Fruit fly (Drosophila melanogaster) whole organism, embryonic: ENCODE measurements around the gene CG18262.

Source experiments
- Abd-B ChIP-seq: fragments of 200-800 bp; sonication (Bioruptor generic); optimal IDR thresholded peaks from 2 replicates; lab custom pipeline; 2018; ENCODE audit warnings: missing biosample characterization, mild to moderate bottlenecking, missing genetic modification characterization, moderate library complexity
- CG10209 ChIP-seq: fragments of 200-800 bp; sonication (Bioruptor generic); optimal IDR thresholded peaks from 3 replicates; lab custom pipeline; 2017; ENCODE audit warnings: missing biosample characterization, mild to moderate bottlenecking, missing genetic modification characterization, missing genetic modification reagents
- CG11398 ChIP-seq: fragments of 200-800 bp; sonication (Bioruptor generic); optimal IDR thresholded peaks from 2 replicates; lab custom pipeline; 2016; ENCODE audit warnings: missing biosample characterization, missing genetic modification characterization
- CG12769 ChIP-seq: fragments of 200-800 bp; sonication (Bioruptor generic); optimal IDR thresholded peaks from 2 replicates; lab custom pipeline; 2019; ENCODE audit warnings: missing biosample characterization, mild to moderate bottlenecking, missing genetic modification characterization, moderate library complexity
- CG12942 ChIP-seq: fragments of 200-800 bp; sonication (Bioruptor generic); optimal IDR thresholded peaks from 3 replicates; lab custom pipeline; 2016; ENCODE audit warnings: missing biosample characterization, missing genetic modification characterization
- CG13775 ChIP-seq: fragments of 200-800 bp; sonication (Bioruptor generic); optimal IDR thresholded peaks from 3 replicates; lab custom pipeline; 2017; ENCODE audit warnings: missing biosample characterization, mild to moderate bottlenecking, missing genetic modification characterization
- CG17612 ChIP-seq: fragments of 200-800 bp; sonication (Bioruptor generic); IDR thresholded peaks from 2 replicates; pipeline ENCODE4 v1.3.6; 2022; ENCODE audit warnings: missing biosample characterization, missing genetic modification characterization
- CG2116 ChIP-seq: fragments of 200-800 bp; sonication (Bioruptor generic); optimal IDR thresholded peaks from 3 replicates; lab custom pipeline; 2018; ENCODE audit warnings: missing biosample characterization, mild to moderate bottlenecking, missing genetic modification characterization
- CG2129 ChIP-seq: fragments of 200-800 bp; sonication (Bioruptor generic); IDR thresholded peaks from 2 replicates; pipeline ENCODE4 v1.3.6; 2022; ENCODE audit warnings: missing biosample characterization, missing genetic modification characterization; ENCODE audit not compliant: partially characterized antibody
- CG31441 ChIP-seq: fragments of 200-800 bp; sonication (Bioruptor generic); IDR thresholded peaks from 2 replicates; pipeline ENCODE4 v1.3.6; 2022; ENCODE audit warnings: missing biosample characterization, missing genetic modification characterization
- CG3163 ChIP-seq: fragments of 200-800 bp; sonication (Bioruptor generic); optimal IDR thresholded peaks from 3 replicates; lab custom pipeline; 2016; ENCODE audit warnings: missing biosample characterization, missing genetic modification characterization
- CG32767 ChIP-seq: fragments of 200-800 bp; sonication (Bioruptor generic); IDR thresholded peaks from 2 replicates; pipeline ENCODE4 v1.3.6; 2022; ENCODE audit warnings: missing biosample characterization, missing genetic modification characterization
- CG3281 ChIP-seq: fragments of 200-800 bp; sonication (Bioruptor generic); optimal IDR thresholded peaks from 3 replicates; lab custom pipeline; 2017; ENCODE audit warnings: missing biosample characterization, mild to moderate bottlenecking, missing genetic modification characterization
- CG34376 ChIP-seq: fragments of 200-800 bp; sonication (Bioruptor generic); optimal IDR thresholded peaks from 2 replicates; lab custom pipeline; 2018; ENCODE audit warnings: missing biosample characterization, mild to moderate bottlenecking, missing genetic modification characterization
- CG3838 ChIP-seq: fragments of 200-800 bp; sonication (Bioruptor generic); optimal IDR thresholded peaks from 3 replicates; lab custom pipeline; 2016; ENCODE audit warnings: missing biosample characterization, missing genetic modification characterization
- CG6175 ChIP-seq: fragments of 200-800 bp; sonication (Bioruptor generic); IDR thresholded peaks from 3 replicates; pipeline ENCODE4 v1.3.6; 2022; ENCODE audit warnings: missing biosample characterization, missing genetic modification characterization
- CG7745 ChIP-seq: fragments of 200-800 bp; sonication (Bioruptor generic); optimal IDR thresholded peaks from 2 replicates; lab custom pipeline; 2018; ENCODE audit warnings: missing biosample characterization, mild to moderate bottlenecking, missing genetic modification characterization, moderate library complexity
- CG7839 ChIP-seq: fragments of 200-800 bp; sonication (Bioruptor generic); optimal IDR thresholded peaks from 3 replicates; lab custom pipeline; 2018; ENCODE audit warnings: missing biosample characterization, mild to moderate bottlenecking, missing genetic modification characterization, moderate library complexity
- CG7987 ChIP-seq: fragments of 200-800 bp; sonication (Bioruptor generic); optimal IDR thresholded peaks from 2 replicates; lab custom pipeline; 2018; ENCODE audit warnings: missing biosample characterization, mild to moderate bottlenecking, missing genetic modification characterization, moderate library complexity
- CG8089 ChIP-seq: fragments of 200-800 bp; sonication (Bioruptor generic); optimal IDR thresholded peaks from 3 replicates; lab custom pipeline; 2016; ENCODE audit warnings: missing biosample characterization, missing genetic modification characterization
- CG8359 ChIP-seq: fragments of 200-800 bp; sonication (Bioruptor generic); optimal IDR thresholded peaks from 2 replicates; lab custom pipeline; 2017; ENCODE audit warnings: missing biosample characterization, mild to moderate bottlenecking, missing genetic modification characterization, borderline replicate concordance
- CG8944 ChIP-seq: fragments of 200-800 bp; sonication (Bioruptor generic); optimal IDR thresholded peaks from 3 replicates; lab custom pipeline; 2016; ENCODE audit warnings: missing biosample characterization, missing genetic modification characterization
- CoRest ChIP-seq: fragments of 200-800 bp; sonication (Bioruptor generic); optimal IDR thresholded peaks from 3 replicates; lab custom pipeline; 2018; ENCODE audit warnings: missing biosample characterization, mild to moderate bottlenecking, missing genetic modification characterization, moderate library complexity
- Fer2 ChIP-seq: fragments of 200-800 bp; sonication (Bioruptor generic); optimal IDR thresholded peaks from 2 replicates; lab custom pipeline; 2018; ENCODE audit warnings: missing biosample characterization, mild to moderate bottlenecking, missing genetic modification characterization, moderate library complexity
- Hand ChIP-seq: fragments of 200-800 bp; sonication (Bioruptor generic); optimal IDR thresholded peaks from 2 replicates; lab custom pipeline; 2017; ENCODE audit warnings: mild to moderate bottlenecking, missing biosample characterization, missing genetic modification reagents, missing genetic modification characterization
- HmgZ ChIP-seq: fragments of 200-800 bp; sonication (Bioruptor generic); optimal IDR thresholded peaks from 2 replicates; lab custom pipeline; 2018; ENCODE audit warnings: missing biosample characterization, mild to moderate bottlenecking, missing genetic modification characterization
- Mrtf ChIP-seq: fragments of 200-800 bp; sonication (Bioruptor generic); IDR thresholded peaks from 3 replicates; pipeline ENCODE4 v1.3.6; 2022; ENCODE audit warnings: missing biosample characterization, missing genetic modification characterization
- NC2β ChIP-seq: fragments of 200-800 bp; sonication (Bioruptor generic); optimal IDR thresholded peaks from 2 replicates; lab custom pipeline; 2016; ENCODE audit warnings: missing biosample characterization, missing genetic modification characterization
- Optix ChIP-seq: fragments of 200-800 bp; sonication (Bioruptor generic); IDR thresholded peaks from 3 replicates; pipeline ENCODE4 v1.3.6; 2022; ENCODE audit warnings: missing biosample characterization, missing genetic modification characterization
- Rx ChIP-seq: fragments of 200-800 bp; sonication (Bioruptor generic); IDR thresholded peaks from 2 replicates; pipeline ENCODE4 v1.3.6; 2022; ENCODE audit warnings: missing biosample characterization, missing genetic modification characterization
- Scr ChIP-seq: fragments of 200-800 bp; sonication (Bioruptor generic); IDR thresholded peaks from 2 replicates; pipeline ENCODE4 v1.3.6; 2022; ENCODE audit warnings: missing biosample characterization, missing genetic modification characterization; ENCODE audit not compliant: partially characterized antibody
- Six4 ChIP-seq: fragments of 200-800 bp; sonication (Bioruptor generic); optimal IDR thresholded peaks from 2 replicates; lab custom pipeline; 2016; ENCODE audit warnings: missing biosample characterization, missing genetic modification characterization
- Trl ChIP-seq, 3 experiments: fragments of >200 bp in 2 of 3; fragments of 200-800 bp in 1 of 3; sonication (Bioruptor generic) in 1 of 3; optimal IDR thresholded peaks; 2 replicates in 1 of 3; 3 replicates in 2 of 3; lab custom pipeline; 2016 to 2017; ENCODE audit warnings: missing biosample characterization in 1 of 3, missing genetic modification characterization in 1 of 3
- Xrp1 ChIP-seq: fragments of 200-800 bp; sonication (Bioruptor generic); IDR thresholded peaks from 2 replicates; pipeline ENCODE4 v1.3.6; 2022; ENCODE audit warnings: missing biosample characterization, missing genetic modification characterization
- ap ChIP-seq: fragments of 200-800 bp; sonication (Bioruptor generic); IDR thresholded peaks from 2 replicates; pipeline ENCODE4 v1.3.6; 2022; ENCODE audit warnings: missing biosample characterization, missing genetic modification characterization
- chif ChIP-seq, 2 experiments: fragments of 200-800 bp; sonication (Bioruptor generic); optimal IDR thresholded peaks; 3 replicates each; lab custom pipeline; 2016; ENCODE audit warnings: missing biosample characterization in 2 of 2, missing genetic modification characterization in 2 of 2
- danr ChIP-seq: fragments of 200-800 bp; sonication (Bioruptor generic); IDR thresholded peaks from 2 replicates; pipeline ENCODE4 v1.3.6; 2022; ENCODE audit warnings: missing biosample characterization, missing genetic modification characterization
- gsb ChIP-seq: fragments of 200-800 bp; sonication (Bioruptor generic); IDR thresholded peaks from 2 replicates; pipeline ENCODE4 v1.3.6; 2022; ENCODE audit warnings: missing biosample characterization, missing genetic modification characterization
- inv ChIP-seq: fragments of 200-800 bp; sonication (Bioruptor generic); IDR thresholded peaks from 2 replicates; pipeline ENCODE4 v1.3.6; 2022; ENCODE audit warnings: missing biosample characterization, missing genetic modification characterization; ENCODE audit not compliant: partially characterized antibody
- jing ChIP-seq: fragments of 200-800 bp; sonication (Bioruptor generic); optimal IDR thresholded peaks from 2 replicates; lab custom pipeline; 2018; ENCODE audit warnings: missing biosample characterization, mild to moderate bottlenecking, missing genetic modification characterization
- kay ChIP-seq: fragments of 200-800 bp; sonication (Bioruptor generic); optimal IDR thresholded peaks from 2 replicates; lab custom pipeline; 2016; ENCODE audit warnings: missing biosample characterization, missing genetic modification characterization
- nom ChIP-seq: fragments of 200-800 bp; sonication (Bioruptor generic); optimal IDR thresholded peaks from 2 replicates; lab custom pipeline; 2017; ENCODE audit warnings: missing biosample characterization, missing genetic modification characterization, mild to moderate bottlenecking, moderate library complexity, missing genetic modification reagents
- onecut ChIP-seq: fragments of 200-800 bp; sonication (Bioruptor generic); IDR thresholded peaks from 2 replicates; pipeline ENCODE4 v1.3.6; 2022; ENCODE audit warnings: missing biosample characterization, missing genetic modification characterization
- otp ChIP-seq: fragments of 200-800 bp; sonication (Bioruptor generic); IDR thresholded peaks from 3 replicates; pipeline ENCODE4, ENCODE4 v1.3.6; 2022; ENCODE audit warnings: missing biosample characterization, missing genetic modification characterization
- pita ChIP-seq: fragments of 200-800 bp; sonication (Bioruptor generic); optimal IDR thresholded peaks from 2 replicates; lab custom pipeline; 2017; ENCODE audit warnings: missing biosample characterization, mild to moderate bottlenecking, missing genetic modification characterization
- sisA ChIP-seq: fragments of 200-800 bp; sonication (Bioruptor generic); IDR thresholded peaks from 2 replicates; pipeline ENCODE4 v1.3.6; 2022; ENCODE audit warnings: missing biosample characterization, missing genetic modification characterization
- so ChIP-seq: fragments of 200-800 bp; sonication (Bioruptor generic); IDR thresholded peaks from 3 replicates; pipeline ENCODE4 v1.3.6; 2022; ENCODE audit warnings: missing biosample characterization, missing genetic modification characterization
- sqz ChIP-seq: fragments of 200-800 bp; sonication (Bioruptor generic); optimal IDR thresholded peaks from 3 replicates; lab custom pipeline; 2018; ENCODE audit warnings: missing biosample characterization, mild to moderate bottlenecking, missing genetic modification characterization
- tna ChIP-seq: fragments of 200-800 bp; sonication (Bioruptor generic); IDR thresholded peaks from 2 replicates; pipeline ENCODE4 v1.3.6; 2022; ENCODE audit warnings: missing biosample characterization, missing genetic modification characterization; ENCODE audit not compliant: partially characterized antibody
- zen ChIP-seq: fragments of 200-800 bp; sonication (Bioruptor generic); optimal IDR thresholded peaks from 3 replicates; lab custom pipeline; 2018; ENCODE audit warnings: missing biosample characterization, mild to moderate bottlenecking, missing genetic modification characterization, moderate library complexity

The CG18262 gene

DNA sequence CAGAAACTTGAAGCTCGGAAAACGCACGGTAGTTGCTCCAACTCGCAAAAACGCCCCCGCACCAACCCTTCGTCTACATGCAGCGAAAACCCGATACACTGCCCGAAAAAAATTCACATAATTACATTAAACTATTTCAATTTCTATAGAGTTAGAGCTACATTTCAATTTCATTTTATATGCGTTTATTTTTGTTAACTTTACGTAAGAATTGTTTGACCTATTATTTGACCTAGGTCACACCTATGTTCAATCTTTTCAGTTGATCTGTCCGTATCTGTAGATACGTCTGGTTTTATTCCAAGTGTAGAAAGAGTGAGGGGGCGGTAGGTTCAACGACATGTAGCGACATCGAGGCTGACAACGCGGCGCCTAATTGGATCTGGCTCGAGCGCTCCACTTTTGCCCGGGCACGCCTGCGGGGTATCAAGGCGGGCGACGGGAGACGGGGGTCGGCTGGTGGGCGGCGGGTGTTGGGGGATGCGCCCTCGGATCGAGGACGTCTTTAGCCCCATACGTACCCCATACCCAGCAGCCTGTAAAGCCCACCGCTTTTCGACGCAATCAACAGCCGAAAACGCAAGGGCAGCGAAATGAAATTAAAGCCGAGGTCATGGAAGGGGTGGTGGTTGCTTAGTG lies 50.1 kb downstream of the CG18262 start (continued):
- TF ChIP-seq tna, result no peak
- TF ChIP-seq Trl (optimal IDR thresholded peaks at IDR 0.05; lab: Kevin White, UChicago), result no peak
- TF ChIP-seq Trl (GFP tag; optimal IDR thresholded peaks at IDR 0.05; lab: Kevin White, UChicago), result no peak
- TF ChIP-seq sqz (GFP tag; lab: Kevin White, UChicago), result no peak
- no peak for TF ChIP-seq Fer2 (tag; lab: Kevin White, UChicago)
- TF ChIP-seq CoRest, result peak; percentile 20
- no peak for TF ChIP-seq CG17612
- no peak for TF ChIP-seq CG11398 (GFP tag; lab: Kevin White, UChicago)
- TF ChIP-seq CG8359 (GFP tag; lab: Kevin White, UChicago), result no peak
- no peak for TF ChIP-seq nom (GFP tag; lab: Kevin White, UChicago)
- no peak for TF ChIP-seq HmgZ (tag; lab: Kevin White, UChicago)
- peak; percentile 13 for TF ChIP-seq jing (GFP tag; lab: Kevin White, UChicago)
- no peak for TF ChIP-seq CG7987 (GFP tag; lab: Kevin White, UChicago)
- TF ChIP-seq otp (GFP tag; lab: Robert Waterston, UW), result no peak
- no peak for TF ChIP-seq ap (GFP tag; lab: Robert Waterston, UW)
- no peak for TF ChIP-seq inv (GFP tag; lab: Robert Waterston, UW)
- peak; percentile 14 for TF ChIP-seq CG13775 (GFP tag; lab: Kevin White, UChicago)
- TF ChIP-seq CG2116 (GFP tag; lab: Kevin White, UChicago), result no peak
- no peak for TF ChIP-seq Optix (GFP tag; lab: Robert Waterston, UW)
- TF ChIP-seq CG8944 (GFP tag; lab: Kevin White, UChicago), result no peak
- TF ChIP-seq NC2β (GFP tag; lab: Kevin White, UChicago), result no peak
- TF ChIP-seq CG3163 (GFP tag; lab: Kevin White, UChicago), result no peak
- 0 out of 2 replicates have a peak, but pooled peaks have one; percentile 7 for TF ChIP-seq sisA (GFP tag; lab: Robert Waterston, UW)
- no peak for TF ChIP-seq CG2129
- TF ChIP-seq Abd-B, result no peak
- no peak for TF ChIP-seq zen (tag; lab: Kevin White, UChicago)
- no peak for TF ChIP-seq Scr
- no peak for TF ChIP-seq Six4 (GFP tag; lab: Kevin White, UChicago)
- TF ChIP-seq CG12942, result no peak
- TF ChIP-seq CG6175 (GFP tag; lab: Robert Waterston, UW), result no peak
- TF ChIP-seq Rx, result no peak
- TF ChIP-seq kay, result no peak
- TF ChIP-seq pita (GFP tag; lab: Kevin White, UChicago), result no peak
- no peak for TF ChIP-seq CG32767 (GFP tag; lab: Robert Waterston, UW)
- TF ChIP-seq Mrtf, result no peak
- TF ChIP-seq gsb, result no peak
- no peak for TF ChIP-seq CG3838 (GFP tag; lab: Kevin White, UChicago)
- peak; percentile 10 for TF ChIP-seq CG10209 (GFP tag; lab: Kevin White, UChicago)
- TF ChIP-seq onecut (GFP tag; lab: Robert Waterston, UW), result no peak
- TF ChIP-seq CG7745 (tag; lab: Kevin White, UChicago), result no peak
- peak; percentile 45 for TF ChIP-seq CG7839 (tag; lab: Kevin White, UChicago)
- TF ChIP-seq CG3281, result peak; percentile 41
- peak; percentile 42 for TF ChIP-seq CG12769 (tag; lab: Kevin White, UChicago)
- no peak for TF ChIP-seq chif (GFP tag; optimal IDR thresholded peaks at IDR 0.05; lab: Kevin White, UChicago)
- TF ChIP-seq so, result no peak
- no peak for TF ChIP-seq CG34376 (GFP tag; lab: Kevin White, UChicago)
- no peak for TF ChIP-seq Hand (GFP tag; lab: Kevin White, UChicago)
- no peak for TF ChIP-seq danr (GFP tag; lab: Robert Waterston, UW)
- 0 out of 2 replicates have a peak, but pooled peaks have one; percentile 24 for TF ChIP-seq CG31441 (GFP tag; lab: Robert Waterston, UW)
- no peak for TF ChIP-seq CG8089 (GFP tag; lab: Kevin White, UChicago)
- peak; percentile 37; the same call in 1 of the 2 replicates for TF ChIP-seq Xrp1 (GFP tag; lab: Robert Waterston, UW)
